Fruit fly (Drosophila melanogaster) whole organism, embryonic: Measurements from ENCODE around the gene CG12024.
A peak's percentile ranks its signal among the peaks of the same experiment; 100 is the strongest.

Experiments used
- Antp ChIP-seq: fragments of 200-800 bp; sonication (Bioruptor generic); optimal IDR thresholded peaks from 3 replicates; lab custom pipeline; 2016; ENCODE audit warnings: missing biosample characterization, missing genetic modification characterization
- B-H1 ChIP-seq: fragments of 200-800 bp; sonication (Bioruptor generic); IDR thresholded peaks from 3 replicates; pipeline ENCODE4 v1.3.6; 2022; ENCODE audit warnings: missing biosample characterization, missing genetic modification characterization
- B-H2 ChIP-seq: fragments of 200-800 bp; sonication (Bioruptor generic); optimal IDR thresholded peaks from 2 replicates; lab custom pipeline; 2018; ENCODE audit warnings: missing biosample characterization, mild to moderate bottlenecking, missing genetic modification characterization
- CG1024 ChIP-seq: fragments of 200-800 bp; sonication (Bioruptor generic); IDR thresholded peaks from 2 replicates; pipeline ENCODE4 v1.3.6; 2022; ENCODE audit warnings: missing biosample characterization, missing genetic modification characterization
- CG11247 ChIP-seq: fragments of 200-800 bp; sonication (Bioruptor generic); IDR thresholded peaks from 2 replicates; pipeline ENCODE4 v1.3.6; 2022; ENCODE audit warnings: missing biosample characterization, missing genetic modification characterization
- CG11504 ChIP-seq: fragments of 200-800 bp; sonication (Bioruptor generic); optimal IDR thresholded peaks from 3 replicates; lab custom pipeline; 2019; ENCODE audit warnings: missing biosample characterization, mild to moderate bottlenecking, missing genetic modification characterization, moderate library complexity
- CG13123 ChIP-seq: fragments of 200-800 bp; sonication (Bioruptor generic); optimal IDR thresholded peaks from 2 replicates; lab custom pipeline; 2016; ENCODE audit warnings: missing biosample characterization, missing genetic modification characterization
- CG14441 ChIP-seq: fragments of 200-800 bp; sonication (Bioruptor generic); IDR thresholded peaks from 2 replicates; pipeline ENCODE4 v1.3.6; 2022; ENCODE audit warnings: missing biosample characterization, missing genetic modification characterization
- CG14667 ChIP-seq: fragments of 200-800 bp; sonication (Bioruptor generic); IDR thresholded peaks from 2 replicates; pipeline ENCODE4 v1.3.6; 2022; ENCODE audit warnings: missing biosample characterization, missing genetic modification characterization
- CG15073 ChIP-seq: fragments of 200-800 bp; sonication (Bioruptor generic); optimal IDR thresholded peaks from 2 replicates; lab custom pipeline; 2016; ENCODE audit warnings: missing biosample characterization, missing genetic modification characterization
- CG15269 ChIP-seq: fragments of 200-800 bp; sonication (Bioruptor generic); optimal IDR thresholded peaks from 2 replicates; lab custom pipeline; 2018; ENCODE audit warnings: missing biosample characterization, mild to moderate bottlenecking, missing genetic modification characterization, moderate library complexity
- CG1832 ChIP-seq: fragments of 200-800 bp; sonication (Bioruptor generic); optimal IDR thresholded peaks from 2 replicates; lab custom pipeline; 2017; ENCODE audit warnings: missing biosample characterization, mild to moderate bottlenecking, missing genetic modification characterization, inconsistent platforms
- CG18476 ChIP-seq: fragments of 200-800 bp; sonication (Bioruptor generic); optimal IDR thresholded peaks from 2 replicates; lab custom pipeline; 2016; ENCODE audit warnings: missing biosample characterization, mild to moderate bottlenecking, missing genetic modification characterization
- CG18599 ChIP-seq: fragments of 200-800 bp; sonication (Bioruptor generic); optimal IDR thresholded peaks from 3 replicates; lab custom pipeline; 2017; ENCODE audit warnings: missing biosample characterization, missing genetic modification characterization, mild to moderate bottlenecking, moderate library complexity, missing genetic modification reagents
- CG2712 ChIP-seq: fragments of 200-800 bp; optimal IDR thresholded peaks from 3 replicates; lab custom pipeline; 2019; ENCODE audit warnings: missing biosample characterization, mild to moderate bottlenecking, missing genetic modification characterization, moderate library complexity
- CG31224 ChIP-seq: fragments of 200-800 bp; sonication (Bioruptor generic); IDR thresholded peaks from 2 replicates; pipeline ENCODE4 v1.3.6; 2022; ENCODE audit warnings: missing biosample characterization, missing genetic modification characterization
- CG34422 ChIP-seq: fragments of 200-800 bp; sonication (Bioruptor generic); IDR thresholded peaks from 3 replicates; pipeline ENCODE4 v1.3.6; 2022; ENCODE audit warnings: missing biosample characterization, missing genetic modification characterization
- CG7271 ChIP-seq: fragments of 200-800 bp; sonication (Bioruptor generic); optimal IDR thresholded peaks from 2 replicates; lab custom pipeline; 2018; ENCODE audit warnings: missing biosample characterization, mild to moderate bottlenecking, missing genetic modification characterization, moderate library complexity
- CG7987 ChIP-seq: fragments of 200-800 bp; sonication (Bioruptor generic); optimal IDR thresholded peaks from 2 replicates; lab custom pipeline; 2018; ENCODE audit warnings: missing biosample characterization, mild to moderate bottlenecking, missing genetic modification characterization, moderate library complexity
- CG8290 ChIP-seq, 3 experiments: fragments of 200-800 bp; sonication (Bioruptor generic); optimal IDR thresholded peaks; 2 replicates each; lab custom pipeline; 2016 to 2019; ENCODE audit warnings: missing biosample characterization in 3 of 3, missing genetic modification characterization in 3 of 3, mild to moderate bottlenecking in 2 of 3, moderate library complexity in 1 of 3
- CoRest ChIP-seq: fragments of 200-800 bp; sonication (Bioruptor generic); optimal IDR thresholded peaks from 3 replicates; lab custom pipeline; 2018; ENCODE audit warnings: missing biosample characterization, mild to moderate bottlenecking, missing genetic modification characterization, moderate library complexity
- Deaf1 ChIP-seq: fragments of 200-800 bp; optimal IDR thresholded peaks from 3 replicates; lab custom pipeline; 2019; ENCODE audit warnings: missing biosample characterization, mild to moderate bottlenecking, missing genetic modification characterization, moderate library complexity
- Dek ChIP-seq: fragments of 200-800 bp; sonication (Bioruptor generic); optimal IDR thresholded peaks from 3 replicates; lab custom pipeline; 2019; ENCODE audit warnings: missing biosample characterization, mild to moderate bottlenecking, missing genetic modification characterization, moderate library complexity
- Dref ChIP-seq: fragments of 200-800 bp; sonication (Bioruptor generic); IDR thresholded peaks from 2 replicates; pipeline ENCODE4 v1.3.6; 2022; ENCODE audit warnings: missing biosample characterization, missing genetic modification characterization
- Drgx ChIP-seq: fragments of 200-800 bp; sonication (Bioruptor generic); IDR thresholded peaks from 2 replicates; pipeline ENCODE4 v1.3.6; 2022; ENCODE audit warnings: missing biosample characterization, missing genetic modification characterization
- Ets97D ChIP-seq: fragments of 200-800 bp; sonication (Bioruptor generic); optimal IDR thresholded peaks from 3 replicates; lab custom pipeline; 2016; ENCODE audit warnings: missing biosample characterization, missing genetic modification characterization
- HmgZ ChIP-seq: fragments of 200-800 bp; sonication (Bioruptor generic); optimal IDR thresholded peaks from 2 replicates; lab custom pipeline; 2018; ENCODE audit warnings: missing biosample characterization, mild to moderate bottlenecking, missing genetic modification characterization
- Hr3 ChIP-seq: fragments of 200-800 bp; sonication (Bioruptor generic); optimal IDR thresholded peaks from 3 replicates; lab custom pipeline; 2016; ENCODE audit warnings: missing biosample characterization, missing genetic modification characterization
- Lhr ChIP-seq: fragments of 200-800 bp; sonication (Bioruptor generic); optimal IDR thresholded peaks from 3 replicates; lab custom pipeline; 2017; ENCODE audit warnings: mild to moderate bottlenecking, missing biosample characterization, missing genetic modification reagents, missing genetic modification characterization
- Nf-YA ChIP-seq: fragments of 200-800 bp; sonication (Bioruptor generic); IDR thresholded peaks from 2 replicates; pipeline ENCODE4 v1.3.6; 2022; ENCODE audit warnings: missing biosample characterization, missing genetic modification characterization
- Sox102F ChIP-seq: fragments of 200-800 bp; sonication (Bioruptor generic); optimal IDR thresholded peaks from 2 replicates; lab custom pipeline; 2018; ENCODE audit warnings: missing biosample characterization, mild to moderate bottlenecking, missing genetic modification characterization, moderate library complexity
- Taf1 ChIP-seq: fragments of 200-800 bp; sonication (Bioruptor generic); IDR thresholded peaks from 2 replicates; pipeline ENCODE4 v1.3.6; 2022; ENCODE audit warnings: missing biosample characterization, missing genetic modification characterization
- bbx ChIP-seq: fragments of 200-800 bp; sonication (Bioruptor generic); IDR thresholded peaks from 2 replicates; pipeline ENCODE4 v1.3.6; 2022; ENCODE audit warnings: missing biosample characterization, missing genetic modification characterization; ENCODE audit not compliant: partially characterized antibody
- eyg ChIP-seq: fragments of 200-800 bp; sonication (Bioruptor generic); optimal IDR thresholded peaks from 3 replicates; lab custom pipeline; 2016; ENCODE audit warnings: missing biosample characterization, missing genetic modification characterization
- fd102C ChIP-seq: fragments of 200-800 bp; sonication (Bioruptor generic); optimal IDR thresholded peaks from 2 replicates; lab custom pipeline; 2018; ENCODE audit warnings: missing biosample characterization, mild to moderate bottlenecking, missing genetic modification characterization, moderate library complexity
- gce ChIP-seq: fragments of 200-800 bp; sonication (Bioruptor generic); IDR thresholded peaks from 3 replicates; pipeline ENCODE4 v1.3.6; 2022; ENCODE audit warnings: missing biosample characterization, missing genetic modification characterization
- grn ChIP-seq: fragments of 200-800 bp; sonication (Bioruptor generic); optimal IDR thresholded peaks from 3 replicates; lab custom pipeline; 2017; ENCODE audit warnings: missing biosample characterization, missing genetic modification characterization
- hkb ChIP-seq, 2 experiments: fragments of 200-800 bp in 1 of 2; fragments of >200 bp in 1 of 2; sonication (Bioruptor generic) in 1 of 2; IDR thresholded peaks in 1 of 2; optimal IDR thresholded peaks in 1 of 2; 2 replicates each; pipeline versions ENCODE4 v1.3.6 to Lab custom; 2017 to 2022; ENCODE audit warnings: missing biosample characterization in 1 of 2, missing genetic modification characterization in 1 of 2
- kay ChIP-seq: fragments of 200-800 bp; sonication (Bioruptor generic); optimal IDR thresholded peaks from 2 replicates; lab custom pipeline; 2016; ENCODE audit warnings: missing biosample characterization, missing genetic modification characterization
- knrl ChIP-seq: fragments of 200-800 bp; sonication (Bioruptor generic); IDR thresholded peaks from 3 replicates; pipeline ENCODE4 v1.3.6; 2022; ENCODE audit warnings: missing biosample characterization, missing genetic modification characterization; ENCODE audit not compliant: partially characterized antibody
- lmd ChIP-seq: fragments of 200-800 bp; sonication (Bioruptor generic); IDR thresholded peaks from 2 replicates; pipeline ENCODE4 v1.3.6; 2022; ENCODE audit warnings: missing biosample characterization, missing genetic modification characterization
- mam ChIP-seq: fragments of 200-800 bp; sonication (Bioruptor generic); optimal IDR thresholded peaks from 3 replicates; lab custom pipeline; 2016; ENCODE audit warnings: missing biosample characterization, missing genetic modification characterization
- oc ChIP-seq: fragments of 200-800 bp; sonication (Bioruptor generic); optimal IDR thresholded peaks from 2 replicates; lab custom pipeline; 2018; ENCODE audit warnings: missing biosample characterization, mild to moderate bottlenecking, missing genetic modification characterization, moderate library complexity
- pfk ChIP-seq: fragments of 200-800 bp; sonication (Bioruptor generic); optimal IDR thresholded peaks from 2 replicates; lab custom pipeline; 2018; ENCODE audit warnings: missing biosample characterization, mild to moderate bottlenecking, missing genetic modification characterization, moderate library complexity
- sens ChIP-seq: fragments of 200-800 bp; sonication (Bioruptor generic); peaks from one replicate; lab custom pipeline; 2016; ENCODE audit warnings: missing biosample characterization, missing genetic modification characterization
- seq ChIP-seq: fragments of 200-800 bp; sonication (Bioruptor generic); IDR thresholded peaks from 2 replicates; pipeline ENCODE4 v1.3.6; 2022; ENCODE audit warnings: missing biosample characterization, missing genetic modification characterization
- sisA ChIP-seq: fragments of 200-800 bp; sonication (Bioruptor generic); IDR thresholded peaks from 2 replicates; pipeline ENCODE4 v1.3.6; 2022; ENCODE audit warnings: missing biosample characterization, missing genetic modification characterization
- sqz ChIP-seq: fragments of 200-800 bp; sonication (Bioruptor generic); optimal IDR thresholded peaks from 3 replicates; lab custom pipeline; 2018; ENCODE audit warnings: missing biosample characterization, mild to moderate bottlenecking, missing genetic modification characterization
- zfh2 ChIP-seq: fragments of 200-800 bp; sonication (Bioruptor generic); optimal IDR thresholded peaks from 2 replicates; lab custom pipeline; 2016; ENCODE audit warnings: missing biosample characterization, missing genetic modification characterization

Gene CG12024

DNA sequence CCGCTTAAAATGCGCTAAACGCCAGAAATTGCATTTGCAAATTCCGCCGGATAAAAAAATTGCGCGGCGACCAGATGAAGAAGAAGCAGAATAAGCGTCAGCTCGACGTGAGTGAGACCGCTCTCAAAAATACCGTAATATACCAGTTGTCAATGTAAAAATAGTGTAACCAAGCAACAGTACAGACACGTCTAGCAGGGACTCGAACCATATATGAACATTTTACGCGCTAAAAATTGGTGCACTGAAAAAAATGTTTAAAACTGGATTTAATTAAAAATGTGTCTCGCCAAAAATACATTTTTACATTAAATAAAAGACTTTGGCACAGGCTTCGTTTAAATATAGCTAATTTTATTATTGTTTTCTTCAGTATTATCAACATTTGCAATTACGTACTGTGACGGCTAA, 19.3 kb downstream of the CG12024 start, which contains the start of gene dre4 (continued):
- TF ChIP-seq Nf-YA (GFP tag; lab: Robert Waterston, UW) (peak; percentile 41; the same call in 1 of the 2 replicates), seq (peak; percentile 60; the same call in 1 of the 2 replicates), CG1832 (GFP tag; lab: Kevin White, UChicago) (no peak), CG31224 (GFP tag; lab: Robert Waterston, UW) (peak; percentile 47; the same call in 1 of the 2 replicates), Drgx (peak; percentile 57), Sox102F (GFP tag; lab: Kevin White, UChicago) (peak; percentile 66), bbx (GFP tag; lab: Robert Waterston, UW) (peak; percentile 9; the same call in 1 of the 2 replicates), lmd (GFP tag; lab: Robert Waterston, UW) (peak; percentile 52), HmgZ (peak; percentile 84), CG15073 (no peak), CG14441 (GFP tag; lab: Robert Waterston, UW) (peak; percentile 65), Taf1 (GFP tag; lab: Robert Waterston, UW) (peak; percentile 57), hkb (optimal IDR thresholded peaks at IDR 0.05; lab: Kevin White, UChicago) (no peak), hkb (GFP tag; IDR thresholded peaks at IDR 0.05; lab: Robert Waterston, UW) (peak; percentile 84), CG14667 (GFP tag; lab: Robert Waterston, UW) (0 out of 2 replicates have a peak, but pooled peaks have one; percentile 35), zfh2 (GFP tag; lab: Kevin White, UChicago) (peak; percentile 65), Dek (tag; lab: Kevin White, UChicago) (peak; percentile 57), Antp (GFP tag; lab: Kevin White, UChicago) (peak; percentile 28), CG11247 (GFP tag; lab: Robert Waterston, UW) (peak; percentile 55), kay (GFP tag; lab: Kevin White, UChicago) (peak; percentile 46), grn (GFP tag; lab: Kevin White, UChicago) (peak; percentile 9), fd102C (GFP tag; lab: Kevin White, UChicago) (peak; percentile 37), sqz (GFP tag; lab: Kevin White, UChicago) (peak; percentile 99), CG7271 (tag; lab: Kevin White, UChicago) (no peak), CG2712 (tag; lab: Kevin White, UChicago) (peak; percentile 81), eyg (GFP tag; lab: Kevin White, UChicago) (peak; percentile 46), sens (peak; percentile 96), CG34422 (peak; percentile 90), CG18476 (GFP tag; lab: Kevin White, UChicago) (peak; percentile 61), gce (GFP tag; lab: Robert Waterston, UW) (no peak), CoRest (tag; lab: Kevin White, UChicago) (peak; percentile 66), CG11504 (tag; lab: Kevin White, UChicago) (peak; percentile 75), Ets97D (GFP tag; lab: Kevin White, UChicago) (peak; percentile 89), CG8290 (GFP tag; optimal IDR thresholded peaks at IDR 0.05; lab: Kevin White, UChicago) (peak; percentile 64), CG8290 (tag; optimal IDR thresholded peaks at IDR 0.05; lab: Kevin White, UChicago) (peak in 1 of 2 experiments; percentile 81), knrl (GFP tag; lab: Robert Waterston, UW) (peak; percentile 60; the same call in 1 of the 3 replicates), Deaf1 (no peak), pfk (GFP tag; lab: Kevin White, UChicago) (no peak), CG15269 (tag; lab: Kevin White, UChicago) (peak; percentile 58), Lhr (GFP tag; lab: Kevin White, UChicago) (peak; percentile 93), B-H1 (GFP tag; lab: Robert Waterston, UW) (peak; percentile 49; the same call in 1 of the 3 replicates), Hr3 (GFP tag; lab: Kevin White, UChicago) (peak; percentile 63), Dref (GFP tag; lab: Robert Waterston, UW) (0 out of 2 replicates have a peak, but pooled peaks have one; percentile 22), B-H2 (GFP tag; lab: Kevin White, UChicago) (no peak), CG18599 (GFP tag; lab: Kevin White, UChicago) (peak; percentile 80), mam (peak; percentile 80), oc (tag; lab: Kevin White, UChicago) (peak; percentile 39), sisA (peak; percentile 51; the same call in 1 of the 2 replicates), CG1024 (GFP tag; lab: Robert Waterston, UW) (peak; percentile 49; the same call in 1 of the 2 replicates), CG13123 (GFP tag; lab: Kevin White, UChicago) (peak; percentile 25), CG7987 (GFP tag; lab: Kevin White, UChicago) (peak; percentile 37)
